Worm (Caenorhabditis elegans) whole organism, late embryonic: ENCODE results near the gene F40C5.2.

ENCODE experiments used
- ahr-1 ChIP-seq: sonication (generic microtip); optimal IDR thresholded peaks from 2 replicates; lab custom pipeline; 2016; ENCODE audit warnings: missing genetic modification characterization, missing compliant biosample characterization
- ama-1 ChIP-seq: fragments of 150-350 bp; optimal IDR thresholded peaks from 2 replicates; lab custom pipeline; 2014
- ceh-24 ChIP-seq: sonication (generic microtip); optimal IDR thresholded peaks from 2 replicates; lab custom pipeline; 2016; ENCODE audit warnings: mild to moderate bottlenecking, missing genetic modification characterization, missing compliant biosample characterization
- elt-2 ChIP-seq: sonication (generic microtip); optimal IDR thresholded peaks from 2 replicates; lab custom pipeline; 2016; ENCODE audit warnings: missing genetic modification reagents, missing genetic modification characterization, missing compliant biosample characterization
- fkh-10 ChIP-seq: fragments of 150-350 bp; optimal IDR thresholded peaks from 2 replicates; lab custom pipeline; 2014; ENCODE audit warnings: missing biosample characterization, missing genetic modification reagents, missing genetic modification characterization
- hlh-8 ChIP-seq: sonication (generic microtip); optimal IDR thresholded peaks from 2 replicates; lab custom pipeline; 2016; ENCODE audit warnings: missing genotype, missing genetic modification characterization, missing compliant biosample characterization
- madf-2 ChIP-seq: sonication (generic microtip); optimal IDR thresholded peaks from 2 replicates; lab custom pipeline; 2017; ENCODE audit warnings: missing genetic modification characterization, missing compliant biosample characterization
- nhr-11 ChIP-seq: fragments of 150-350 bp; optimal IDR thresholded peaks from 2 replicates; lab custom pipeline; 2014; ENCODE audit warnings: missing biosample characterization, missing genetic modification characterization
- odd-2 ChIP-seq: sonication (generic microtip); optimal IDR thresholded peaks from 2 replicates; lab custom pipeline; 2017; ENCODE audit warnings: antibody characterized with exemption, mild to moderate bottlenecking, missing genetic modification characterization, missing compliant biosample characterization
- pat-9 ChIP-seq: fragments of 200-800 bp; sonication (Bioruptor generic); optimal IDR thresholded peaks from 2 replicates; lab custom pipeline; 2018; ENCODE audit warnings: mild to moderate bottlenecking, missing genetic modification characterization, moderate library complexity, missing compliant biosample characterization
- sox-2 ChIP-seq: fragments of 200-800 bp; sonication (Bioruptor generic); IDR thresholded peaks from 2 replicates; pipeline ENCODE4 v1.3.6; 2022; ENCODE audit warnings: missing genetic modification reagents, missing genetic modification characterization, missing compliant biosample characterization

- TF ChIP-seq ceh-24 (tag; lab: Kevin White, UChicago) = no peak
- TF ChIP-seq ama-1 (lab: Kevin White, UChicago) = no peak
- TF ChIP-seq fkh-10 (GFP tag; lab: Kevin White, UChicago) = no peak
- no peak for TF ChIP-seq ahr-1 (tag; lab: Kevin White, UChicago)
- no peak for TF ChIP-seq hlh-8 (tag; lab: Kevin White, UChicago)
- no peak for TF ChIP-seq elt-2 (tag; lab: Kevin White, UChicago)
- no peak for TF ChIP-seq madf-2
- no peak for TF ChIP-seq pat-9 (tag; lab: Kevin White, UChicago)
- TF ChIP-seq sox-2 (GFP tag; lab: Robert Waterston, UW) = no peak
- no peak for TF ChIP-seq odd-2 (tag; lab: Kevin White, UChicago)
- TF ChIP-seq nhr-11 (tag; lab: Kevin White, UChicago) = no peak
These were observed 12.8 kb downstream of the F40C5.2 start for ce11 chrV:3583622-3584021.
